Worm (Caenorhabditis elegans) whole organism, L4 larva: Measurements from ENCODE around the gene Y32B12B.4.

Experiments
- F10B5.3 ChIP-seq: sonication (generic microtip); optimal IDR thresholded peaks from 2 replicates; lab custom pipeline; 2016; ENCODE audit warnings: mild to moderate bottlenecking, missing genetic modification characterization, missing compliant biosample characterization
- F26F4.8 ChIP-seq: fragments of 200-800 bp; sonication (Bioruptor generic); conservative IDR thresholded peaks from 2 replicates; pipeline ENCODE4 v1.3.6; 2022; ENCODE audit warnings: missing genetic modification characterization, missing compliant biosample characterization
- F37D6.2 ChIP-seq: sonication (generic microtip); optimal IDR thresholded peaks from 2 replicates; lab custom pipeline; 2016; ENCODE audit warnings: mild to moderate bottlenecking, missing genetic modification characterization, missing compliant biosample characterization
- F44E2.7 ChIP-seq: fragments of 200-800 bp; sonication (Bioruptor generic); IDR thresholded peaks from 2 replicates; pipeline ENCODE4 v2.1.2; 2022; ENCODE audit warnings: missing genetic modification characterization, missing compliant biosample characterization
- T20F7.1 ChIP-seq: fragments of 200-800 bp; sonication (Bioruptor generic); optimal IDR thresholded peaks from 2 replicates; lab custom pipeline; 2018; ENCODE audit warnings: mild to moderate bottlenecking, missing genetic modification characterization, missing compliant biosample characterization
- Y105C5A.15 ChIP-seq: fragments of 200-800 bp; sonication (Bioruptor generic); IDR thresholded peaks from 2 replicates; pipeline ENCODE4 v1.3.6; 2022; ENCODE audit warnings: missing genetic modification characterization, missing compliant biosample characterization
- Y5F2A.4 ChIP-seq: fragments of 200-800 bp; sonication (Bioruptor generic); optimal IDR thresholded peaks from 2 replicates; lab custom pipeline; 2018; ENCODE audit warnings: mild to moderate bottlenecking, missing genetic modification characterization, missing compliant biosample characterization
- Y75B8A.6 ChIP-seq: fragments of 200-800 bp; sonication (Bioruptor generic); IDR thresholded peaks from 2 replicates; pipeline ENCODE4 v1.3.6; 2022; ENCODE audit warnings: missing genetic modification reagents, missing genetic modification characterization, missing compliant biosample characterization
- aha-1 ChIP-seq: fragments of 150-350 bp; peaks from one replicate; lab custom pipeline; 2014; ENCODE audit warnings: missing biosample characterization, missing genetic modification characterization
- ceh-62 ChIP-seq: sonication (generic microtip); optimal IDR thresholded peaks from 2 replicates; lab custom pipeline; 2017; ENCODE audit warnings: missing biosample characterization, missing genetic modification characterization
- ces-1 ChIP-seq: fragments of 150-350 bp; sonication (generic microtip); optimal IDR thresholded peaks from 4 replicates; lab custom pipeline; 2014; ENCODE audit warnings: missing biosample characterization, missing genetic modification reagents, missing genetic modification characterization
- cey-2 ChIP-seq: sonication (generic microtip); optimal IDR thresholded peaks from 3 replicates; lab custom pipeline; 2017; ENCODE audit warnings: missing genetic modification characterization, mild to moderate bottlenecking, missing compliant biosample characterization, antibody characterized with exemption, borderline replicate concordance; ENCODE audit not compliant: insufficient read depth
- duxl-1 ChIP-seq: sonication (generic microtip); optimal IDR thresholded peaks from 2 replicates; lab custom pipeline; 2016; ENCODE audit warnings: mild to moderate bottlenecking, missing genetic modification characterization, moderate library complexity, missing compliant biosample characterization; ENCODE audit not compliant: poor library complexity
- gei-8 ChIP-seq: fragments of 200-800 bp; sonication (Bioruptor generic); optimal IDR thresholded peaks from 2 replicates; lab custom pipeline; 2018; ENCODE audit warnings: mild to moderate bottlenecking, missing genetic modification characterization, missing compliant biosample characterization
- hlh-11 ChIP-seq: fragments of 200-800 bp; sonication (Bioruptor generic); optimal IDR thresholded peaks from 2 replicates; lab custom pipeline; 2018; ENCODE audit warnings: mild to moderate bottlenecking, missing genetic modification characterization, missing compliant biosample characterization
- hlh-30 ChIP-seq: sonication (generic microtip); optimal IDR thresholded peaks from 2 replicates; lab custom pipeline; 2017; ENCODE audit warnings: antibody characterized with exemption, mild to moderate bottlenecking, missing genetic modification characterization, missing compliant biosample characterization; ENCODE audit not compliant: insufficient read depth
- lin-1 ChIP-seq: fragments of 200-800 bp; sonication (Bioruptor generic); IDR thresholded peaks from 2 replicates; pipeline ENCODE4 v1.3.6; 2022; ENCODE audit warnings: missing genetic modification reagents, missing genetic modification characterization, missing compliant biosample characterization
- madf-9 ChIP-seq: fragments of 200-800 bp; sonication (Bioruptor generic); conservative IDR thresholded peaks from 2 replicates; pipeline ENCODE4 v1.3.6; 2022; ENCODE audit warnings: missing genetic modification reagents, missing genetic modification characterization, missing compliant biosample characterization
- mdl-1 ChIP-seq, 2 experiments: fragments of 150-350 bp in 1 of 2; sonication (generic microtip) in 1 of 2; optimal IDR thresholded peaks; 2 replicates each; lab custom pipeline; 2014 to 2017; ENCODE audit warnings: missing biosample characterization in 2 of 2, missing genetic modification characterization in 2 of 2
- mdt-29 ChIP-seq: fragments of 200-800 bp; sonication (Bioruptor generic); IDR thresholded peaks from 2 replicates; pipeline ENCODE4 v1.3.6; 2022; ENCODE audit warnings: missing genetic modification reagents, missing genetic modification characterization, missing compliant biosample characterization
- mep-1 ChIP-seq: fragments of 150-350 bp; sonication (generic microtip); optimal IDR thresholded peaks from 3 replicates; lab custom pipeline; 2014; ENCODE audit warnings: missing biosample characterization, missing genetic modification characterization
- mes-2 ChIP-seq: sonication (generic microtip); optimal IDR thresholded peaks from 2 replicates; lab custom pipeline; 2016; ENCODE audit warnings: missing genotype, mild to moderate bottlenecking, missing genetic modification characterization, missing compliant biosample characterization; ENCODE audit not compliant: poor library complexity, severe bottlenecking
- mxl-2 ChIP-seq: fragments of 200-800 bp; sonication (Bioruptor generic); conservative IDR thresholded peaks from 2 replicates; pipeline ENCODE4 v1.3.6; 2022; ENCODE audit warnings: missing genetic modification reagents, missing genetic modification characterization, missing compliant biosample characterization
- mxl-3 ChIP-seq: fragments of 200-800 bp; sonication (Bioruptor generic); optimal IDR thresholded peaks from 2 replicates; lab custom pipeline; 2018; ENCODE audit warnings: mild to moderate bottlenecking, missing genetic modification characterization, missing compliant biosample characterization
- nhr-237 ChIP-seq: sonication (generic microtip); optimal IDR thresholded peaks from 2 replicates; lab custom pipeline; 2017; ENCODE audit warnings: missing biosample characterization, missing genetic modification characterization
- nhr-25 ChIP-seq: sonication (generic microtip); optimal IDR thresholded peaks from 2 replicates; lab custom pipeline; 2017; ENCODE audit warnings: missing genetic modification characterization, mild to moderate bottlenecking, missing compliant biosample characterization, antibody characterized with exemption, moderate library complexity, borderline replicate concordance; ENCODE audit not compliant: insufficient read depth
- nhr-41 ChIP-seq: fragments of 200-800 bp; sonication (Bioruptor generic); IDR thresholded peaks from 2 replicates; pipeline ENCODE4 v1.3.6; 2022; ENCODE audit warnings: missing genetic modification reagents, missing genetic modification characterization, missing compliant biosample characterization
- nhr-48 ChIP-seq: sonication (generic microtip); optimal IDR thresholded peaks from 2 replicates; lab custom pipeline; 2016; ENCODE audit warnings: mild to moderate bottlenecking, missing genetic modification characterization, missing compliant biosample characterization
- nhr-6 ChIP-seq: fragments of 150-350 bp; optimal IDR thresholded peaks from 2 replicates; lab custom pipeline; 2014; ENCODE audit warnings: missing biosample characterization, missing genetic modification characterization
- nhr-77 ChIP-seq: fragments of 150-350 bp; optimal IDR thresholded peaks from 2 replicates; lab custom pipeline; 2014; ENCODE audit warnings: missing biosample characterization, missing genetic modification characterization
- pha-4 ChIP-seq, 2 experiments: fragments of 150-350 bp in 1 of 2; fragments of 200-800 bp in 1 of 2; sonication (Bioruptor generic) in 1 of 2; IDR thresholded peaks in 1 of 2; optimal IDR thresholded peaks in 1 of 2; 2 replicates each; pipeline versions ENCODE4 v1.3.6 to Lab custom; 2014 to 2022; ENCODE audit warnings: missing genetic modification characterization in 2 of 2, missing genetic modification reagents in 2 of 2, missing biosample characterization in 1 of 2, missing compliant biosample characterization in 1 of 2
- php-3 ChIP-seq: fragments of 200-800 bp; sonication (Bioruptor generic); IDR thresholded peaks from 2 replicates; pipeline ENCODE4 v1.3.6; 2022; ENCODE audit warnings: missing genetic modification reagents, missing genetic modification characterization, missing compliant biosample characterization
- rbr-2 ChIP-seq: sonication (generic microtip); optimal IDR thresholded peaks from 2 replicates; lab custom pipeline; 2016; ENCODE audit warnings: missing genotype, missing genetic modification characterization, missing compliant biosample characterization
- saeg-2 ChIP-seq: fragments of 200-800 bp; sonication (Bioruptor generic); IDR thresholded peaks from 2 replicates; pipeline ENCODE4 v1.3.6; 2022; ENCODE audit warnings: missing genetic modification reagents, missing genetic modification characterization, missing compliant biosample characterization
- snpc-4 ChIP-seq: fragments of 150-350 bp; optimal IDR thresholded peaks from 2 replicates; lab custom pipeline; 2014; ENCODE audit warnings: missing biosample characterization, missing genetic modification characterization
- unc-39 ChIP-seq: sonication (generic microtip); optimal IDR thresholded peaks from 2 replicates; lab custom pipeline; 2017; ENCODE audit warnings: missing biosample characterization, missing genetic modification characterization
- zag-1 ChIP-seq: fragments of 150-350 bp; optimal IDR thresholded peaks from 2 replicates; lab custom pipeline; 2014; ENCODE audit warnings: missing biosample characterization, missing genetic modification characterization
- zfp-2 ChIP-seq: sonication (generic microtip); optimal IDR thresholded peaks from 2 replicates; lab custom pipeline; 2016; ENCODE audit warnings: mild to moderate bottlenecking, missing genetic modification characterization, missing compliant biosample characterization

Y32B12B.4 gene

DNA sequence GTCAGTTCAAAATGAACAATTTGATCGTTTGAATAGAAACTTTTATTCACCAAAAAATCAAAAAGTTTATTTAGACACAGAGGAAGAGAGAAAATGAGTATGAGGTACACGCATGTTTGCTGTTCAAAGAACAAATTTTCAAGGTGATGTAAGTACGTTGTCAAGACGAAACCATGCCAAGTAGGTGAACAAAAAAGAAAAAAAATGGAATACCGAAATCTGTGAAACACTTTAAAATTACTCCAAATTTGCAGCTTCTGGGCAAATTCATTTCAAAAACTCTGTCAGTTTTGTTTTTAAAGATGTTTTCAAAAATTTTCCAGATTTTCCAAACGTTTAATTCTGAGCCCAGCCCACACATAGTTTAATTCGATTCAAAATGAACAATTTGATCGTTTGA lies 27.3 kb downstream of the Y32B12B.4 start, which contains the start of gene nhr-271:
Gene nhr-271, minus strand, starts transcription at position 101 of the 400 bp plus-strand sequence.
- TF ChIP-seq gei-8 (GFP tag; lab: Kevin White, UChicago) = no peak
- no peak for TF ChIP-seq pha-4 (GFP tag; IDR thresholded peaks at IDR 0.05; lab: Robert Waterston, UW)
- no peak for TF ChIP-seq pha-4 (tag; optimal IDR thresholded peaks at IDR 0.05; lab: Kevin White, UChicago)
- no peak for TF ChIP-seq nhr-77 (tag; lab: Kevin White, UChicago)
- no peak for TF ChIP-seq php-3 (GFP tag; lab: Robert Waterston, UW)
- TF ChIP-seq nhr-25 (tag; lab: Kevin White, UChicago) = no peak
- no peak for TF ChIP-seq hlh-30
- no peak for TF ChIP-seq cey-2 (tag; lab: Kevin White, UChicago)
- no peak for TF ChIP-seq Y105C5A.15 (GFP tag; lab: Robert Waterston, UW)
- no peak for TF ChIP-seq snpc-4 (tag; lab: Kevin White, UChicago)
- TF ChIP-seq lin-1 (GFP tag; lab: Robert Waterston, UW) = no peak
- TF ChIP-seq mdl-1 (tag; optimal IDR thresholded peaks at IDR 0.05; lab: Kevin White, UChicago) = no peak
- no peak for TF ChIP-seq duxl-1 (tag; lab: Kevin White, UChicago)
- TF ChIP-seq ceh-62 (tag; lab: Kevin White, UChicago) = no peak
- TF ChIP-seq nhr-237 (tag; lab: Kevin White, UChicago) = no peak
- no peak for TF ChIP-seq Y75B8A.6
- no peak for TF ChIP-seq mxl-2 (GFP tag; lab: Robert Waterston, UW)
- TF ChIP-seq, all 104 proteins: peak for 0

DNA sequence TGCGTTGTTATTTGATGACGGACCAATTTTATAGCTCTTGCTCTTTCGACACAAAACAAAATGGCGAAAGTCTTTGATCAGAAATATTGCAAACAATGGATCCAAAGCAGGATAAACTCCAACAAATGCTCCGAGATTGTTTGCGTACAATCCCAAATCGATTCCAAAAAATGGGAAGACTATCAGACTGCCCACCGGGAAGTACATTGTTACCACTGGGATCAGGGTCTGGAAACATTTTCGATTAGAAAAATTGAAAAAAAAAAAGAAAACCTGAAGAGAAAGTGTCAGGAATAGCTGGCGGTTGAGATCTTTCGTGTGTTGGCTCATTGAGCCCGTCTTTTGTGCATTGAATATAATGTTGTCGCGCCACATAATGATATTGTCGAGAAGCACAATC lies 27.9 kb downstream of the Y32B12B.4 start:
- TF ChIP-seq aha-1 (peak; percentile 46), rbr-2 (tag; lab: Kevin White, UChicago) (no peak)

DNA sequence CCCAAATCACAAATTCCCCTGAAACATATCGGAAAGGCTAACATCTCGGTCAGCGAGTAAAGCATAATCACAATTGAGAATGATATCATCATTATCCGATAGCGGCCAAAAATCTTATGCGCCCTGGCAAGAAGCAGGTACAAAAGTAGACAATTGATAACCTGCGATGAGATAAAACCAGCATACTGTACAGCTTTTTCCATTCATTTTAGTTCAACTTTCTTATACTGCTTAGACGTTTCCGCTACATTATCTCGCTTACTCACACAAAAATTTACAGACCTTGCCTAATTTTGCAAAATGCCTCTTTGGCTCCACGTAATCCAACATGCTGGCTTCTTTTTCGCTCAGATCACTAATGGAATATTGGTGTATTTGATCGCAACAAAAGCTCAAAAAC lies 29.8 kb downstream of the Y32B12B.4 start, which contains the start of gene str-150:
Gene str-150, plus strand, starts transcription at position 301 of the 400 bp plus-strand sequence.
- TF ChIP-seq T20F7.1 (GFP tag; lab: Kevin White, UChicago) = no peak
- TF ChIP-seq F10B5.3 = no peak
- TF ChIP-seq ces-1 = no peak
- TF ChIP-seq nhr-41 (GFP tag; lab: Robert Waterston, UW) = no peak
- no peak for TF ChIP-seq mxl-3
- no peak for TF ChIP-seq zfp-2 (tag; lab: Kevin White, UChicago)
- no peak for TF ChIP-seq mes-2 (tag; lab: Kevin White, UChicago)
- TF ChIP-seq hlh-11 (tag; lab: Kevin White, UChicago) = no peak
- no peak for TF ChIP-seq F26F4.8
- TF ChIP-seq mep-1 = no peak
- no peak for TF ChIP-seq zag-1 (tag; lab: Kevin White, UChicago)
- no peak for TF ChIP-seq nhr-6 (tag; lab: Kevin White, UChicago)
- TF ChIP-seq F44E2.7 (GFP tag; lab: Robert Waterston, UW) = no peak
- TF ChIP-seq saeg-2 (GFP tag; lab: Robert Waterston, UW) = no peak
- no peak for TF ChIP-seq unc-39 (tag; lab: Kevin White, UChicago)
- no peak for TF ChIP-seq nhr-48 (tag; lab: Kevin White, UChicago)
- TF ChIP-seq cey-2 (tag; lab: Kevin White, UChicago) = no peak

DNA sequence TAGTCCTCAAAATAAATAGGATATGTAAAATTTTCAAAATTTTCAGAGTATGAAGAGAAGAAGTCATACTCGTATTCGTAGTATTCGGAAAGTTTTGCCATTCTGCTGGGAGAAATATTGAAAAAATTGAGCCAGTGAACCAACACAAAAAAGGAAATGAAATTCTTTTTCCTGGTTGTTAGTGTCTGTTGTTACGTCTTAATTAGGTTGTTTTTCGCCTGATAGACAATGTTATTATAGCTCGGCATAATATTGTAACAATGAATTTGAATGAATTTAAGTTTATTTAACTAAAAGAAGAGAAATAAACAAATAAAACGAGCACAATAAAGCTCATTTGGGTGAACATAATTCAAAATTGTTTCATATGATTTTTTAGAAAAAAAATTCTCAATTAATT lies 35.3 kb downstream of the Y32B12B.4 start, which contains the start of gene srw-73:
Gene srw-73, minus strand, starts transcription at position 101 of the 400 bp plus-strand sequence.
- TF ChIP-seq zfp-2 (tag; lab: Kevin White, UChicago) (no peak), F37D6.2 (no peak), mdt-29 (GFP tag; lab: Robert Waterston, UW) (no peak), Y5F2A.4 (GFP tag; lab: Kevin White, UChicago) (no peak), mxl-2 (GFP tag; lab: Robert Waterston, UW) (no peak), nhr-6 (tag; lab: Kevin White, UChicago) (no peak), madf-9 (GFP tag; lab: Robert Waterston, UW) (no peak), mdl-1 (tag; optimal IDR thresholded peaks at IDR 0.05; lab: Kevin White, UChicago) (no peak), mes-2 (tag; lab: Kevin White, UChicago) (no peak)
